Fruit fly (Drosophila melanogaster) whole organism, embryonic: ENCODE data around the gene Atg2.

ENCODE experiments used
- ATbp ChIP-seq: fragments of 200-800 bp; sonication (Bioruptor generic); optimal IDR thresholded peaks from 2 replicates; lab custom pipeline; 2017; ENCODE audit warnings: missing biosample characterization, mild to moderate bottlenecking, missing genetic modification characterization, missing genetic modification reagents
- Ada2b ChIP-seq: fragments of 200-800 bp; sonication (Bioruptor generic); IDR thresholded peaks from 2 replicates; pipeline ENCODE4 v1.3.6; 2022; ENCODE audit warnings: missing biosample characterization, missing genetic modification characterization
- C15 ChIP-seq: fragments of 200-800 bp; sonication (Bioruptor generic); IDR thresholded peaks from 3 replicates; pipeline ENCODE4 v1.3.6; 2022; ENCODE audit warnings: missing biosample characterization, missing genetic modification characterization
- CG1024 ChIP-seq: fragments of 200-800 bp; sonication (Bioruptor generic); IDR thresholded peaks from 2 replicates; pipeline ENCODE4 v1.3.6; 2022; ENCODE audit warnings: missing biosample characterization, missing genetic modification characterization
- CG10462 ChIP-seq: fragments of 200-800 bp; sonication (Bioruptor generic); optimal IDR thresholded peaks from 2 replicates; lab custom pipeline; 2016; ENCODE audit warnings: missing biosample characterization, missing genetic modification characterization
- CG11093 ChIP-seq: fragments of 200-800 bp; sonication (Bioruptor generic); IDR thresholded peaks from 3 replicates; pipeline ENCODE4 v1.3.6; 2022; ENCODE audit warnings: missing biosample characterization, missing genetic modification characterization
- CG11695 ChIP-seq: fragments of 200-800 bp; sonication (Bioruptor generic); IDR thresholded peaks from 3 replicates; pipeline ENCODE4 v1.3.6; 2022; ENCODE audit warnings: missing biosample characterization, missing genetic modification characterization
- CG13894 ChIP-seq: fragments of 200-800 bp; sonication (Bioruptor generic); optimal IDR thresholded peaks from 3 replicates; lab custom pipeline; 2018; ENCODE audit warnings: missing biosample characterization, mild to moderate bottlenecking, missing genetic modification characterization, moderate library complexity
- CG15269 ChIP-seq: fragments of 200-800 bp; sonication (Bioruptor generic); optimal IDR thresholded peaks from 2 replicates; lab custom pipeline; 2018; ENCODE audit warnings: missing biosample characterization, mild to moderate bottlenecking, missing genetic modification characterization, moderate library complexity
- CG1529 ChIP-seq: fragments of 200-800 bp; sonication (Bioruptor generic); optimal IDR thresholded peaks from 3 replicates; lab custom pipeline; 2018; ENCODE audit warnings: missing biosample characterization, missing genetic modification characterization
- CG30020 ChIP-seq: fragments of 200-800 bp; optimal IDR thresholded peaks from 2 replicates; lab custom pipeline; 2019; ENCODE audit warnings: missing biosample characterization, mild to moderate bottlenecking, missing genetic modification characterization, moderate library complexity
- CG3281 ChIP-seq: fragments of 200-800 bp; sonication (Bioruptor generic); optimal IDR thresholded peaks from 3 replicates; lab custom pipeline; 2017; ENCODE audit warnings: missing biosample characterization, mild to moderate bottlenecking, missing genetic modification characterization
- CG3847 ChIP-seq: fragments of 200-800 bp; sonication (Bioruptor generic); IDR thresholded peaks from 2 replicates; pipeline ENCODE4 v1.3.6; 2022; ENCODE audit warnings: missing biosample characterization, missing genetic modification characterization
- CG4617 ChIP-seq: fragments of 200-800 bp; sonication (Bioruptor generic); optimal IDR thresholded peaks from 3 replicates; lab custom pipeline; 2016; ENCODE audit warnings: missing biosample characterization, missing genetic modification characterization, borderline replicate concordance
- CG7928 ChIP-seq: fragments of 200-800 bp; sonication (Bioruptor generic); optimal IDR thresholded peaks from 2 replicates; lab custom pipeline; 2017; ENCODE audit warnings: missing biosample characterization, mild to moderate bottlenecking, missing genetic modification characterization
- CG8359 ChIP-seq: fragments of 200-800 bp; sonication (Bioruptor generic); optimal IDR thresholded peaks from 2 replicates; lab custom pipeline; 2017; ENCODE audit warnings: missing biosample characterization, mild to moderate bottlenecking, missing genetic modification characterization, borderline replicate concordance
- D19A ChIP-seq: fragments of 200-800 bp; optimal IDR thresholded peaks from 3 replicates; lab custom pipeline; 2019; ENCODE audit warnings: missing biosample characterization, mild to moderate bottlenecking, missing genetic modification characterization, moderate library complexity
- Dad ChIP-seq: fragments of 200-800 bp; sonication (Bioruptor generic); optimal IDR thresholded peaks from 3 replicates; lab custom pipeline; 2016; ENCODE audit warnings: missing biosample characterization, missing genetic modification characterization
- Deaf1 ChIP-seq: fragments of 200-800 bp; optimal IDR thresholded peaks from 3 replicates; lab custom pipeline; 2019; ENCODE audit warnings: missing biosample characterization, mild to moderate bottlenecking, missing genetic modification characterization, moderate library complexity
- Dll ChIP-seq: fragments of 200-800 bp; sonication (Bioruptor generic); IDR thresholded peaks from 4 replicates; pipeline ENCODE4 v1.3.6; 2022; ENCODE audit warnings: missing biosample characterization, missing genetic modification characterization; ENCODE audit not compliant: partially characterized antibody
- ERR ChIP-seq: fragments of 200-800 bp; sonication (Bioruptor generic); optimal IDR thresholded peaks from 2 replicates; lab custom pipeline; 2016; ENCODE audit warnings: missing biosample characterization, missing genetic modification characterization
- H2.0 ChIP-seq: fragments of 200-800 bp; sonication (Bioruptor generic); IDR thresholded peaks from 2 replicates; pipeline ENCODE4 v1.3.6; 2022; ENCODE audit warnings: missing biosample characterization, missing genetic modification characterization
- HHEX ChIP-seq: fragments of 200-800 bp; sonication (Bioruptor generic); optimal IDR thresholded peaks from 3 replicates; lab custom pipeline; 2017; ENCODE audit warnings: missing biosample characterization, mild to moderate bottlenecking, missing genetic modification characterization, missing genetic modification reagents
- Hr78 ChIP-seq, 2 experiments: fragments of 200-800 bp in 1 of 2; fragments of >200 bp in 1 of 2; sonication (Bioruptor generic) in 1 of 2; optimal IDR thresholded peaks; 2 replicates each; lab custom pipeline; 2017 to 2019; ENCODE audit warnings: missing biosample characterization in 2 of 2, missing genetic modification characterization in 2 of 2, mild to moderate bottlenecking in 1 of 2, moderate library complexity in 1 of 2
- Myb ChIP-seq: fragments of 200-800 bp; sonication (Bioruptor generic); optimal IDR thresholded peaks from 2 replicates; lab custom pipeline; 2016; ENCODE audit warnings: missing biosample characterization, missing genetic modification characterization
- Pdp1 ChIP-seq, 2 experiments: fragments of 200-800 bp; sonication (Bioruptor generic); optimal IDR thresholded peaks; 3 replicates each; lab custom pipeline; 2016; ENCODE audit warnings: missing biosample characterization in 2 of 2, missing genetic modification characterization in 2 of 2, mild to moderate bottlenecking in 1 of 2, moderate library complexity in 1 of 2
- Six4 ChIP-seq: fragments of 200-800 bp; sonication (Bioruptor generic); optimal IDR thresholded peaks from 2 replicates; lab custom pipeline; 2016; ENCODE audit warnings: missing biosample characterization, missing genetic modification characterization
- Trl ChIP-seq, 3 experiments: fragments of >200 bp in 2 of 3; fragments of 200-800 bp in 1 of 3; sonication (Bioruptor generic) in 1 of 3; optimal IDR thresholded peaks; 2 replicates in 1 of 3; 3 replicates in 2 of 3; lab custom pipeline; 2016 to 2017; ENCODE audit warnings: missing biosample characterization in 1 of 3, missing genetic modification characterization in 1 of 3
- al ChIP-seq: fragments of 200-800 bp; sonication (Bioruptor generic); IDR thresholded peaks from 2 replicates; pipeline ENCODE4 v1.3.6; 2022; ENCODE audit warnings: missing biosample characterization, missing genetic modification characterization
- aop ChIP-seq: fragments of 200-800 bp; sonication (Bioruptor generic); IDR thresholded peaks from 2 replicates; pipeline ENCODE4 v1.3.6; 2022; ENCODE audit warnings: missing biosample characterization, missing genetic modification characterization
- ci ChIP-seq: fragments of 200-800 bp; sonication (Bioruptor generic); IDR thresholded peaks from 3 replicates; pipeline ENCODE4 v1.3.6; 2022; ENCODE audit warnings: missing biosample characterization, missing genetic modification characterization
- croc ChIP-seq: fragments of 200-800 bp; sonication (Bioruptor generic); conservative IDR thresholded peaks from 3 replicates; pipeline ENCODE4 v1.3.6; 2022; ENCODE audit warnings: missing biosample characterization, missing genetic modification characterization
- dm ChIP-seq: fragments of 200-800 bp; sonication (Bioruptor generic); optimal IDR thresholded peaks from 3 replicates; lab custom pipeline; 2016; ENCODE audit warnings: missing biosample characterization, missing genetic modification characterization
- hb ChIP-seq: fragments of 200-800 bp; sonication (Bioruptor generic); IDR thresholded peaks from 3 replicates; pipeline ENCODE4 v1.3.6; 2022; ENCODE audit warnings: missing biosample characterization, missing genetic modification characterization; ENCODE audit not compliant: partially characterized antibody
- jigr1 ChIP-seq: fragments of 200-800 bp; sonication (Bioruptor generic); IDR thresholded peaks from 3 replicates; pipeline ENCODE4 v1.3.6; 2022; ENCODE audit warnings: missing biosample characterization, missing genetic modification characterization
- jumu ChIP-seq: fragments of 200-800 bp; sonication (Bioruptor generic); optimal IDR thresholded peaks from 3 replicates; lab custom pipeline; 2016; ENCODE audit warnings: missing biosample characterization, missing genetic modification characterization
- mld ChIP-seq: fragments of 200-800 bp; sonication (Bioruptor generic); IDR thresholded peaks from 3 replicates; pipeline ENCODE4 v1.3.6; 2022; ENCODE audit warnings: missing biosample characterization, missing genetic modification characterization; ENCODE audit not compliant: partially characterized antibody
- pita ChIP-seq: fragments of 200-800 bp; sonication (Bioruptor generic); optimal IDR thresholded peaks from 2 replicates; lab custom pipeline; 2017; ENCODE audit warnings: missing biosample characterization, mild to moderate bottlenecking, missing genetic modification characterization
- pzg ChIP-seq: fragments of 200-800 bp; sonication (Bioruptor generic); optimal IDR thresholded peaks from 3 replicates; lab custom pipeline; 2018; ENCODE audit warnings: missing biosample characterization, mild to moderate bottlenecking, missing genetic modification characterization, moderate library complexity
- sd ChIP-seq: fragments of 200-800 bp; sonication (Bioruptor generic); optimal IDR thresholded peaks from 3 replicates; lab custom pipeline; 2018; ENCODE audit warnings: missing biosample characterization, mild to moderate bottlenecking, missing genetic modification characterization, moderate library complexity
- sim ChIP-seq: fragments of 200-800 bp; sonication (Bioruptor generic); IDR thresholded peaks from 2 replicates; pipeline ENCODE4 v1.3.6; 2022; ENCODE audit warnings: missing biosample characterization, missing genetic modification characterization
- sima ChIP-seq: fragments of 200-800 bp; sonication (Bioruptor generic); optimal IDR thresholded peaks from 2 replicates; lab custom pipeline; 2016; ENCODE audit warnings: missing biosample characterization, missing genetic modification characterization
- slp2 ChIP-seq: fragments of 200-800 bp; sonication (Bioruptor generic); optimal IDR thresholded peaks from 2 replicates; lab custom pipeline; 2016; ENCODE audit warnings: missing biosample characterization, missing genetic modification characterization
- sr ChIP-seq: fragments of 200-800 bp; sonication (Bioruptor generic); IDR thresholded peaks from 3 replicates; pipeline ENCODE4 v1.3.6; 2022; ENCODE audit warnings: missing biosample characterization, missing genetic modification characterization
- stc ChIP-seq: fragments of 200-800 bp; sonication (Bioruptor generic); IDR thresholded peaks from 2 replicates; pipeline ENCODE4 v1.3.6; 2022; ENCODE audit warnings: missing biosample characterization, missing genetic modification characterization
- trem ChIP-seq: fragments of 200-800 bp; optimal IDR thresholded peaks from 3 replicates; lab custom pipeline; 2019; ENCODE audit warnings: missing biosample characterization, mild to moderate bottlenecking, missing genetic modification characterization, moderate library complexity
- wor ChIP-seq: fragments of 200-800 bp; sonication (Bioruptor generic); IDR thresholded peaks from 2 replicates; pipeline ENCODE4 v1.3.6; 2022; ENCODE audit warnings: missing biosample characterization, missing genetic modification characterization
- z ChIP-seq: fragments of 200-800 bp; sonication (Bioruptor generic); IDR thresholded peaks from 3 replicates; pipeline ENCODE4 v1.3.6; 2022; ENCODE audit warnings: missing biosample characterization, missing genetic modification characterization
- zen ChIP-seq: fragments of 200-800 bp; sonication (Bioruptor generic); optimal IDR thresholded peaks from 3 replicates; lab custom pipeline; 2018; ENCODE audit warnings: missing biosample characterization, mild to moderate bottlenecking, missing genetic modification characterization, moderate library complexity
- zfh1 ChIP-seq: fragments of 200-800 bp; sonication (Bioruptor generic); IDR thresholded peaks from 3 replicates; pipeline ENCODE4 v1.3.6; 2022; ENCODE audit warnings: missing biosample characterization, missing genetic modification characterization

Gene Atg2

DNA sequence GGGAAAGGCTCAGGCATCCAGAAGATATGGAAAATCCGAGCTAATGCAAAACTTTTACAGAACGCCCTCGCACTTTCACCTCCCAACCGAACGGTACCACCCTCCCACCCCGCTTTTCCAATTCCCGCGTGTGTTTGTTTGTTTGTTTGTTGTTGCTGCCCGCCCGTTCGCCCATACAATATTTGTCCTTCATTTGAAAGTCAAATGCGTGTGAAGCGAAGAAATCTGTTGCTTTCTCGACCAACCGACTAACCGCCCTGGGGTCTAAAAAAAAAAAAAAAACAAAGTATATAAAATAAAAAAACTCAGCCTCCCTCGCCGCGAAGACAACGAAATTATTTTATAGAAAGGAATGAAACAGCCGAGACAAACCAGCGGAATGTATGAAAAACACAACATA is 25.8 kb upstream of the Atg2 start (continued):
- TF ChIP-seq pzg (GFP tag; lab: Kevin White, UChicago) (no peak), wor (GFP tag; lab: Robert Waterston, UW) (no peak), mld (GFP tag; lab: Robert Waterston, UW) (no peak), CG30020 (tag; lab: Kevin White, UChicago) (no peak), z (GFP tag; lab: Robert Waterston, UW) (no peak), CG7928 (GFP tag; lab: Kevin White, UChicago) (no peak), CG4617 (GFP tag; lab: Kevin White, UChicago) (no peak), hb (no peak), Dll (GFP tag; lab: Robert Waterston, UW) (no peak), sim (GFP tag; lab: Robert Waterston, UW) (no peak), CG3847 (no peak), al (no peak), CG10462 (GFP tag; lab: Kevin White, UChicago) (no peak), CG1024 (no peak), ERR (peak; percentile 76), Dad (GFP tag; lab: Kevin White, UChicago) (no peak), croc (GFP tag; lab: Robert Waterston, UW) (no peak), CG13894 (tag; lab: Kevin White, UChicago) (peak; percentile 5), CG8359 (no peak), Myb (GFP tag; lab: Kevin White, UChicago) (no peak), D19A (tag; lab: Kevin White, UChicago) (no peak), sima (GFP tag; lab: Kevin White, UChicago) (no peak), CG1529 (GFP tag; lab: Kevin White, UChicago) (no peak), zen (tag; lab: Kevin White, UChicago) (no peak), Six4 (GFP tag; lab: Kevin White, UChicago) (no peak), sd (tag; lab: Kevin White, UChicago) (peak; percentile 64)

dm6 chr3L:2762122-2762521 is 12.0 kb upstream of the Atg2 start:
- TF ChIP-seq z (GFP tag; lab: Robert Waterston, UW) (no peak), Pdp1 (GFP tag; optimal IDR thresholded peaks at IDR 0.05; lab: Kevin White, UChicago) (peak in 1 of 2 experiments; percentile 80), Deaf1 (tag; lab: Kevin White, UChicago) (peak; percentile 24), Hr78 (GFP tag; optimal IDR thresholded peaks at IDR 0.05; lab: Kevin White, UChicago) (peak in 1 of 2 experiments; percentile 57), sr (GFP tag; lab: Robert Waterston, UW) (0 out of 3 replicates have a peak, but pooled peaks have one; percentile 24), C15 (GFP tag; lab: Robert Waterston, UW) (no peak), dm (GFP tag; lab: Kevin White, UChicago) (no peak), CG3281 (GFP tag; lab: Kevin White, UChicago) (no peak), pita (GFP tag; lab: Kevin White, UChicago) (no peak), Trl (optimal IDR thresholded peaks at IDR 0.05; lab: Kevin White, UChicago) (peak in 1 of 2 experiments; percentile 38), Trl (GFP tag; optimal IDR thresholded peaks at IDR 0.05; lab: Kevin White, UChicago) (no peak), slp2 (no peak)

DNA sequence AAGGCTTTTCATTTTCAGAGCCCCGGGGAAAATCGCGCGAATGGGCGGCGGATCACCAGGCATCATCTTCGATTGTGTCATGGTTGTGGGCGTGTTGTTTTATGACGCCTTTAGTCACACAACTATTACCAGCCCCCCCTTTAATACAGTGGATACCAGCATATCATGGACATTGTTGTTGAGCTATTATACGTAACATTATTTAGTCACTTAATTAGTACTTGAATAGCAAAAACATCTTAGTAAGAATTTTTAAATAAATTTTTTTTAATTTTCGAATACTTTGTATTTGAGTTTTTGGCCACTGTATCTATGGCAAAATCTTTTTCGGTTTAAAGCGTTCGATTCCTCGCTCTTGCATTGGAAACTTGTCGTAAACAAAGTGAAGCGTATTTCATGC is 10.4 kb upstream of the Atg2 start:
- TF ChIP-seq jigr1 (GFP tag; lab: Robert Waterston, UW) (no peak), H2.0 (peak; percentile 52), aop (GFP tag; lab: Robert Waterston, UW) (no peak), CG15269 (peak; percentile 35), jumu (GFP tag; lab: Kevin White, UChicago) (no peak), HHEX (GFP tag; lab: Kevin White, UChicago) (no peak), CG11695 (GFP tag; lab: Robert Waterston, UW) (0 out of 3 replicates have a peak, but pooled peaks have one; percentile 52), stc (GFP tag; lab: Robert Waterston, UW) (peak; percentile 44; the same call in 1 of the 2 replicates), ci (GFP tag; lab: Robert Waterston, UW) (peak; percentile 48; the same call in 1 of the 3 replicates), trem (tag; lab: Kevin White, UChicago) (no peak), ATbp (GFP tag; lab: Kevin White, UChicago) (no peak), Ada2b (peak; percentile 44; the same call in 1 of the 2 replicates), zfh1 (GFP tag; lab: Robert Waterston, UW) (peak; percentile 40; the same call in 1 of the 3 replicates), CG11093 (GFP tag; lab: Robert Waterston, UW) (peak; percentile 37; the same call in 1 of the 3 replicates)
